Worm (Caenorhabditis elegans): ENCODE measurements around the gene rab-21.

ce11 chrII:8743379-8744173 is 28.8 kb upstream of the rab-21 start, which contains the start of gene mak-1:
- TF ChIP-seq fkh-10 (GFP tag; optimal IDR thresholded peaks at IDR 0.05): no peak
- TF ChIP-seq tbx-2 (tag; optimal IDR thresholded peaks at IDR 0.05): no peak
- TF ChIP-seq jun-1 (tag; optimal IDR thresholded peaks at IDR 0.05): peak; percentile 75
- TF ChIP-seq snpc-4 (tag; optimal IDR thresholded peaks at IDR 0.05): no peak
- no peak for TF ChIP-seq zag-1 (tag; optimal IDR thresholded peaks at IDR 0.05)
- no peak for TF ChIP-seq unc-39 (tag; optimal IDR thresholded peaks at IDR 0.05)
- TF ChIP-seq fos-1 (tag; optimal IDR thresholded peaks at IDR 0.05): no peak
- peak; percentile 94 for TF ChIP-seq ama-1 (optimal IDR thresholded peaks at IDR 0.05)
- TF ChIP-seq skn-1 (tag; optimal IDR thresholded peaks at IDR 0.05): no peak
